Comparison of ENCODE assay signal across 4 fruit fly cellular contexts in genomic region chrX:17562585-17562984, dm6.
TF ChIP-seq lines count a peak whose summit lies in the region.

No protein-coding gene starts in this region.

- no peak for TF ChIP-seq CTCF in whole organism, embryonic (GFP tag; optimal IDR thresholded peaks at IDR 0.05; lab: Kevin White, UChicago)

TF ChIP-seq in whole organism, embryonic, 481 proteins besides CTCF, POLR2A, EP300 and RAD21:
- TF ChIP-seq MESR4 (GFP tag; optimal IDR thresholded peaks at IDR 0.05; lab: Kevin White, UChicago) (no peak), Atf3 (GFP tag; optimal IDR thresholded peaks at IDR 0.05; lab: Kevin White, UChicago) (no peak), gcm (GFP tag; optimal IDR thresholded peaks at IDR 0.05; lab: Kevin White, UChicago) (no peak), CG12236 (GFP tag; optimal IDR thresholded peaks at IDR 0.05; lab: Kevin White, UChicago) (no peak), bsh (GFP tag; optimal IDR thresholded peaks at IDR 0.05; lab: Kevin White, UChicago) (peak in 1 of 2 experiments; percentile 68), CG16815 (GFP tag; optimal IDR thresholded peaks at IDR 0.05; lab: Kevin White, UChicago) (no peak), sd (tag; optimal IDR thresholded peaks at IDR 0.05; lab: Kevin White, UChicago) (no peak), ind (GFP tag; optimal IDR thresholded peaks at IDR 0.05; lab: Kevin White, UChicago) (no peak), HLH54F (GFP tag; optimal IDR thresholded peaks at IDR 0.05; lab: Kevin White, UChicago) (no peak), CG6689 (GFP tag; IDR thresholded peaks at IDR 0.05; lab: Robert Waterston, UW) (no peak), pnt (GFP tag; optimal IDR thresholded peaks at IDR 0.05; lab: Kevin White, UChicago) (no peak), CG3065 (GFP tag; optimal IDR thresholded peaks at IDR 0.05; lab: Kevin White, UChicago) (no peak), corto (GFP tag; optimal IDR thresholded peaks at IDR 0.05; lab: Kevin White, UChicago) (peak; percentile 28), lbe (GFP tag; optimal IDR thresholded peaks at IDR 0.05; lab: Kevin White, UChicago) (peak; percentile 19), tio (GFP tag; optimal IDR thresholded peaks at IDR 0.05; lab: Kevin White, UChicago) (no peak), Drgx (GFP tag; IDR thresholded peaks at IDR 0.05; lab: Robert Waterston, UW) (peak; percentile 55; the same call in 1 of the 2 replicates), abd-A (tag; optimal IDR thresholded peaks at IDR 0.05; lab: Kevin White, UChicago) (no peak), CG11085 (GFP tag; IDR thresholded peaks at IDR 0.05; lab: Robert Waterston, UW) (no peak), nom (GFP tag; optimal IDR thresholded peaks at IDR 0.05; lab: Kevin White, UChicago) (peak; percentile 60)

TF ChIP-seq in whole organism, prepupa, 60 proteins besides CTCF, POLR2A, EP300 and RAD21 (continues in another document):
- TF ChIP-seq CG3919 (GFP tag; optimal IDR thresholded peaks at IDR 0.05; lab: Kevin White, UChicago) (peak; percentile 67), fkh (GFP tag; optimal IDR thresholded peaks at IDR 0.05; lab: Kevin White, UChicago) (no peak), Hr4 (GFP tag; optimal IDR thresholded peaks at IDR 0.05; lab: Kevin White, UChicago) (peak; percentile 37), CG7368 (GFP tag; optimal IDR thresholded peaks at IDR 0.05; lab: Kevin White, UChicago) (peak; percentile 56), CG6808 (GFP tag; optimal IDR thresholded peaks at IDR 0.05; lab: Kevin White, UChicago) (peak; percentile 67), lz (GFP tag; optimal IDR thresholded peaks at IDR 0.05; lab: Kevin White, UChicago) (peak; percentile 50), CG11294 (GFP tag; IDR thresholded peaks at IDR 0.05; lab: Robert Waterston, UW) (peak; percentile 38; the same call in 1 of the 2 replicates), achi (GFP tag; optimal IDR thresholded peaks at IDR 0.05; lab: Kevin White, UChicago) (peak; percentile 79), CG6792 (GFP tag; optimal IDR thresholded peaks at IDR 0.05; lab: Kevin White, UChicago) (peak; percentile 55), esn (GFP tag; optimal IDR thresholded peaks at IDR 0.05; lab: Kevin White, UChicago) (peak; percentile 65), eg (GFP tag; IDR thresholded peaks at IDR 0.05; lab: Robert Waterston, UW) (peak; percentile 57; the same call in 1 of the 3 replicates), CG31627 (GFP tag; optimal IDR thresholded peaks at IDR 0.05; lab: Kevin White, UChicago) (no peak), CG11902 (GFP tag; optimal IDR thresholded peaks at IDR 0.05; lab: Kevin White, UChicago) (peak; percentile 27), Smox (GFP tag; optimal IDR thresholded peaks at IDR 0.05; lab: Kevin White, UChicago) (peak; percentile 50), Hr39 (GFP tag; optimal IDR thresholded peaks at IDR 0.05; lab: Kevin White, UChicago) (peak; percentile 23), net (GFP tag; optimal IDR thresholded peaks at IDR 0.05; lab: Kevin White, UChicago) (peak; percentile 46), CG6276 (GFP tag; optimal IDR thresholded peaks at IDR 0.05; lab: Kevin White, UChicago) (peak; percentile 59), CG9139 (GFP tag; optimal IDR thresholded peaks at IDR 0.05; lab: Kevin White, UChicago) (peak; percentile 47), fd85E (GFP tag; optimal IDR thresholded peaks at IDR 0.05; lab: Kevin White, UChicago) (no peak), Eip78C (GFP tag; lab: Kevin White, UChicago) (peak; percentile 92), dsx (GFP tag; optimal IDR thresholded peaks at IDR 0.05; lab: Kevin White, UChicago; ENCODE audit: poor library complexity, severe bottlenecking) (peak; percentile 77), CG16779 (tag; optimal IDR thresholded peaks at IDR 0.05; lab: Kevin White, UChicago) (peak; percentile 51), Sox14 (GFP tag; optimal IDR thresholded peaks at IDR 0.05; lab: Kevin White, UChicago) (peak; percentile 49), pdm3 (GFP tag; optimal IDR thresholded peaks at IDR 0.05; lab: Kevin White, UChicago) (peak; percentile 46)

TF ChIP-seq in whole organism, pupa, 21 proteins besides CTCF, POLR2A, EP300 and RAD21:
- TF ChIP-seq CG8301 (tag; optimal IDR thresholded peaks at IDR 0.05; lab: Kevin White, UChicago), result peak; percentile 78
- peak; percentile 85 for TF ChIP-seq CG17806 (tag; optimal IDR thresholded peaks at IDR 0.05; lab: Kevin White, UChicago)
- TF ChIP-seq fd96Ca (GFP tag; IDR thresholded peaks at IDR 0.05; lab: Robert Waterston, UW), result 0 out of 3 replicates have a peak, but pooled peaks have one; percentile 42
- peak; percentile 83 for TF ChIP-seq D1 (tag; optimal IDR thresholded peaks at IDR 0.05; lab: Kevin White, UChicago)
- TF ChIP-seq CG9948 (tag; optimal IDR thresholded peaks at IDR 0.05; lab: Kevin White, UChicago), result peak; percentile 84
- TF ChIP-seq rn (GFP tag; IDR thresholded peaks at IDR 0.05; lab: Robert Waterston, UW), result no peak
- peak; percentile 63 for TF ChIP-seq CG13204 (GFP tag; optimal IDR thresholded peaks at IDR 0.05; lab: Kevin White, UChicago)
- no peak for TF ChIP-seq CG10348 (GFP tag; IDR thresholded peaks at IDR 0.05; lab: Robert Waterston, UW)
- peak; percentile 50; the same call in 1 of the 3 replicates for TF ChIP-seq CG4496 (GFP tag; IDR thresholded peaks at IDR 0.05; lab: Robert Waterston, UW)
- TF ChIP-seq CG12605 (GFP tag; IDR thresholded peaks at IDR 0.05; lab: Robert Waterston, UW), result peak; percentile 38; the same call in 1 of the 2 replicates
- TF ChIP-seq Pif1B (GFP tag; optimal IDR thresholded peaks at IDR 0.05; lab: Kevin White, UChicago), result peak; percentile 80
- TF ChIP-seq CG8159 (tag; optimal IDR thresholded peaks at IDR 0.05; lab: Kevin White, UChicago), result peak; percentile 85
- peak; percentile 72 for TF ChIP-seq CG34367 (tag; optimal IDR thresholded peaks at IDR 0.05; lab: Kevin White, UChicago)
- TF ChIP-seq CG14655 (GFP tag; optimal IDR thresholded peaks at IDR 0.05; lab: Kevin White, UChicago), result peak; percentile 88
- TF ChIP-seq EcR (GFP tag; optimal IDR thresholded peaks at IDR 0.05; lab: Kevin White, UChicago), result no peak
- TF ChIP-seq gl (tag; optimal IDR thresholded peaks at IDR 0.05; lab: Kevin White, UChicago), result peak; percentile 20
- peak; percentile 62 for TF ChIP-seq Snoo (tag; optimal IDR thresholded peaks at IDR 0.05; lab: Kevin White, UChicago)
- no peak for TF ChIP-seq CG32121 (GFP tag; IDR thresholded peaks at IDR 0.05; lab: Robert Waterston, UW)
- peak; percentile 67 for TF ChIP-seq Pif1A (GFP tag; optimal IDR thresholded peaks at IDR 0.05; lab: Kevin White, UChicago)
- peak; percentile 37 for TF ChIP-seq Ets98B (GFP tag; IDR thresholded peaks at IDR 0.05; lab: Robert Waterston, UW)
- peak; percentile 77 for TF ChIP-seq CG15710 (tag; optimal IDR thresholded peaks at IDR 0.05; lab: Kevin White, UChicago)

TF ChIP-seq in whole organism, wandering third instar larva, 38 proteins besides CTCF, POLR2A, EP300 and RAD21:
- TF ChIP-seq Hnf4 (GFP tag; optimal IDR thresholded peaks at IDR 0.05; lab: Kevin White, UChicago), result no peak
- TF ChIP-seq ey (GFP tag; optimal IDR thresholded peaks at IDR 0.05; lab: Kevin White, UChicago), result no peak
- no peak for TF ChIP-seq sv (GFP tag; optimal IDR thresholded peaks at IDR 0.05; lab: Kevin White, UChicago)
- no peak for TF ChIP-seq Vsx2 (GFP tag; optimal IDR thresholded peaks at IDR 0.05; lab: Kevin White, UChicago; ENCODE audit: partially characterized antibody)
- peak; percentile 26 for TF ChIP-seq dmrt93B (GFP tag; optimal IDR thresholded peaks at IDR 0.05; lab: Kevin White, UChicago)
- peak; percentile 66 for TF ChIP-seq HLH106 (tag; optimal IDR thresholded peaks at IDR 0.05; lab: Kevin White, UChicago)
- TF ChIP-seq dsf (GFP tag; optimal IDR thresholded peaks at IDR 0.05; lab: Kevin White, UChicago; ENCODE audit: borderline replicate concordance), result no peak
- peak; percentile 35 for TF ChIP-seq sage (GFP tag; optimal IDR thresholded peaks at IDR 0.05; lab: Kevin White, UChicago)
- TF ChIP-seq OdsH (GFP tag; optimal IDR thresholded peaks at IDR 0.05; lab: Kevin White, UChicago), result peak; percentile 32
- peak; percentile 45 for TF ChIP-seq rgr (GFP tag; optimal IDR thresholded peaks at IDR 0.05; lab: Kevin White, UChicago)
- no peak for TF ChIP-seq br (GFP tag; optimal IDR thresholded peaks at IDR 0.05; lab: Kevin White, UChicago)
- peak; percentile 74 for TF ChIP-seq Sp1 (GFP tag; optimal IDR thresholded peaks at IDR 0.05; lab: Kevin White, UChicago)
- peak; percentile 37 for TF ChIP-seq Rel (GFP tag; optimal IDR thresholded peaks at IDR 0.05; lab: Kevin White, UChicago)
- no peak for TF ChIP-seq Rel (tag; optimal IDR thresholded peaks at IDR 0.05; lab: Kevin White, UChicago)
- TF ChIP-seq CrebA (GFP tag; optimal IDR thresholded peaks at IDR 0.05; lab: Kevin White, UChicago; ENCODE audit: borderline replicate concordance), result peak; percentile 14
- peak; percentile 44 for TF ChIP-seq h (GFP tag; optimal IDR thresholded peaks at IDR 0.05; lab: Kevin White, UChicago)
- no peak for TF ChIP-seq woc (GFP tag; optimal IDR thresholded peaks at IDR 0.05; lab: Kevin White, UChicago)
- TF ChIP-seq brk (GFP tag; optimal IDR thresholded peaks at IDR 0.05; lab: Kevin White, UChicago), result peak; percentile 51
- TF ChIP-seq jim (GFP tag; optimal IDR thresholded peaks at IDR 0.05; lab: Kevin White, UChicago), result no peak
- no peak for TF ChIP-seq CG9705 (GFP tag; optimal IDR thresholded peaks at IDR 0.05; lab: Kevin White, UChicago)
- no peak for TF ChIP-seq Myc (optimal IDR thresholded peaks at IDR 0.05; lab: Kevin White, UChicago)
- peak; percentile 32 for TF ChIP-seq fru (GFP tag; optimal IDR thresholded peaks at IDR 0.05; lab: Kevin White, UChicago)
- no peak for TF ChIP-seq dl (GFP tag; optimal IDR thresholded peaks at IDR 0.05; lab: Kevin White, UChicago; ENCODE audit: insufficient read depth in 1 of 2, partially characterized antibody in 2 of 2)
- no peak for TF ChIP-seq usp (GFP tag; optimal IDR thresholded peaks at IDR 0.05; lab: Kevin White, UChicago)
- peak in 1 of 2 experiments; percentile 60 for TF ChIP-seq foxo (GFP tag; optimal IDR thresholded peaks at IDR 0.05; lab: Kevin White, UChicago)
- no peak for TF ChIP-seq Abd-B (GFP tag; optimal IDR thresholded peaks at IDR 0.05; lab: Kevin White, UChicago)
- no peak for TF ChIP-seq tai (GFP tag; optimal IDR thresholded peaks at IDR 0.05; lab: Kevin White, UChicago)
- no peak for TF ChIP-seq CG32264 (GFP tag; optimal IDR thresholded peaks at IDR 0.05; lab: Kevin White, UChicago)
- no peak for TF ChIP-seq lola (GFP tag; optimal IDR thresholded peaks at IDR 0.05; lab: Kevin White, UChicago)
- no peak for TF ChIP-seq Mio (GFP tag; optimal IDR thresholded peaks at IDR 0.05; lab: Kevin White, UChicago)
- TF ChIP-seq psq (GFP tag; optimal IDR thresholded peaks at IDR 0.05; lab: Kevin White, UChicago), result peak; percentile 51

Comparison
In these comparisons a context has a peak if more than half of its experiments do, and no peak if none do; other contexts are left out.
1. Of the 7 proteins assayed by ChIP-seq in both whole organism, embryonic and whole organism, prepupa: peak only in whole organism, embryonic: none; only in whole organism, prepupa: Blimp-1, CG16779, CG6854, Gug, Hr39, Lpt and 1 more; in both: none; in neither: 0.